Fruit fly (Drosophila melanogaster): ENCODE measurements around the gene CG4582.

Gene CG4582

dm6 chr3R:25630541-25630940 lies 47.6 kb upstream of the CG4582 start (continued):
- TF ChIP-seq Bgb (GFP tag; IDR thresholded peaks at IDR 0.05; ENCODE audit: partially characterized antibody) (no peak), D (optimal IDR thresholded peaks at IDR 0.05) (no peak), D (GFP tag; optimal IDR thresholded peaks at IDR 0.05) (no peak), Spps (tag; optimal IDR thresholded peaks at IDR 0.05) (peak; percentile 10), pb (GFP tag; optimal IDR thresholded peaks at IDR 0.05) (no peak), Rfx (GFP tag; IDR thresholded peaks at IDR 0.05) (0 out of 2 replicates have a peak, but pooled peaks have one; percentile 7), CG31388 (GFP tag; optimal IDR thresholded peaks at IDR 0.05) (no peak), CG34376 (GFP tag; optimal IDR thresholded peaks at IDR 0.05) (no peak), CG12236 (GFP tag; optimal IDR thresholded peaks at IDR 0.05) (no peak), row (GFP tag; IDR thresholded peaks at IDR 0.05) (peak; percentile 55), gsb (GFP tag; IDR thresholded peaks at IDR 0.05) (no peak), mam (GFP tag; optimal IDR thresholded peaks at IDR 0.05) (no peak), Dfd (GFP tag; optimal IDR thresholded peaks at IDR 0.05) (no peak), ci (GFP tag; IDR thresholded peaks at IDR 0.05) (no peak), CG9437 (GFP tag; optimal IDR thresholded peaks at IDR 0.05) (no peak), seq (GFP tag; IDR thresholded peaks at IDR 0.05) (no peak), CG18476 (GFP tag; optimal IDR thresholded peaks at IDR 0.05) (no peak), CG8281 (tag; optimal IDR thresholded peaks at IDR 0.05) (no peak), E2f2 (GFP tag; IDR thresholded peaks at IDR 0.05) (no peak), tna (GFP tag; IDR thresholded peaks at IDR 0.05; ENCODE audit: partially characterized antibody) (no peak), kay (GFP tag; optimal IDR thresholded peaks at IDR 0.05) (no peak), vnd (GFP tag; IDR thresholded peaks at IDR 0.05; ENCODE audit: partially characterized antibody) (no peak), HmgD (GFP tag; optimal IDR thresholded peaks at IDR 0.05) (no peak), Six4 (GFP tag; optimal IDR thresholded peaks at IDR 0.05) (no peak), sim (GFP tag; IDR thresholded peaks at IDR 0.05) (no peak), Lhr (GFP tag; optimal IDR thresholded peaks at IDR 0.05) (no peak), CG11723 (GFP tag; optimal IDR thresholded peaks at IDR 0.05) (no peak), Antp (GFP tag; optimal IDR thresholded peaks at IDR 0.05) (no peak), unpg (GFP tag; optimal IDR thresholded peaks at IDR 0.05) (peak; percentile 62), CG4854 (GFP tag; optimal IDR thresholded peaks at IDR 0.05) (no peak), trem (tag; optimal IDR thresholded peaks at IDR 0.05) (peak; percentile 10), CG17385 (GFP tag; optimal IDR thresholded peaks at IDR 0.05) (no peak), Scr (GFP tag; IDR thresholded peaks at IDR 0.05; ENCODE audit: partially characterized antibody) (no peak), Trl (optimal IDR thresholded peaks at IDR 0.05) (no peak), Trl (GFP tag; optimal IDR thresholded peaks at IDR 0.05) (no peak), CG33213 (GFP tag; optimal IDR thresholded peaks at IDR 0.05) (no peak), CG14441 (GFP tag; IDR thresholded peaks at IDR 0.05) (no peak), hbn (GFP tag; IDR thresholded peaks at IDR 0.05; ENCODE audit: partially characterized antibody) (no peak), HLH54F (GFP tag; optimal IDR thresholded peaks at IDR 0.05) (no peak), CG6175 (GFP tag; IDR thresholded peaks at IDR 0.05) (no peak), grau (tag; optimal IDR thresholded peaks at IDR 0.05) (peak; percentile 48), cas (GFP tag; IDR thresholded peaks at IDR 0.05) (no peak), trh (GFP tag; optimal IDR thresholded peaks at IDR 0.05) (no peak), danr (GFP tag; IDR thresholded peaks at IDR 0.05) (no peak), slbo (GFP tag; IDR thresholded peaks at IDR 0.05) (peak; percentile 39; the same call in 1 of the 2 replicates), Atf3 (GFP tag; optimal IDR thresholded peaks at IDR 0.05) (no peak), Lpt (GFP tag; optimal IDR thresholded peaks at IDR 0.05) (no peak), grn (GFP tag; optimal IDR thresholded peaks at IDR 0.05) (no peak), Adf1 (GFP tag; IDR thresholded peaks at IDR 0.05) (no peak), lbe (GFP tag; optimal IDR thresholded peaks at IDR 0.05) (no peak), eyg (GFP tag; optimal IDR thresholded peaks at IDR 0.05) (no peak), Hmx (GFP tag; optimal IDR thresholded peaks at IDR 0.05) (no peak), CG7271 (tag; optimal IDR thresholded peaks at IDR 0.05) (no peak), scrt (GFP tag; optimal IDR thresholded peaks at IDR 0.05) (no peak)
